Worm (Caenorhabditis elegans): Measurements from ENCODE around the gene cyp-33D3.

- TF ChIP-seq ztf-23 (GFP tag; IDR thresholded peaks at IDR 0.05) (no peak), klf-2 (GFP tag; conservative IDR thresholded peaks at IDR 0.05) (no peak)
Measured at ce11 chrV:18821569-18821968, 15.5 kb downstream of the cyp-33D3 start.
